Worm (Caenorhabditis elegans) whole organism, late embryonic: Measurements from ENCODE around the gene morc-1.
A peak's percentile ranks its signal among the peaks of the same experiment; 100 is the strongest.

Experiments
- C38D4.7 ChIP-seq: fragments of 200-800 bp; sonication (Bioruptor generic); optimal IDR thresholded peaks from 2 replicates; lab custom pipeline; 2018; ENCODE audit warnings: mild to moderate bottlenecking, missing genetic modification characterization, moderate library complexity, missing compliant biosample characterization
- F13H6.1 ChIP-seq: sonication (generic microtip); optimal IDR thresholded peaks from 2 replicates; lab custom pipeline; 2016; ENCODE audit warnings: missing genetic modification characterization, missing compliant biosample characterization
- K02D7.2 ChIP-seq: sonication (generic microtip); optimal IDR thresholded peaks from 2 replicates; lab custom pipeline; 2017; ENCODE audit warnings: mild to moderate bottlenecking, missing genetic modification characterization, missing compliant biosample characterization
- T23F11.4 ChIP-seq: fragments of 200-800 bp; sonication (Bioruptor generic); optimal IDR thresholded peaks from 2 replicates; lab custom pipeline; 2018; ENCODE audit warnings: mild to moderate bottlenecking, missing genetic modification characterization, missing compliant biosample characterization
- Y22D7AL.16 ChIP-seq: sonication (generic microtip); optimal IDR thresholded peaks from 2 replicates; lab custom pipeline; 2016; ENCODE audit warnings: missing genetic modification characterization, missing compliant biosample characterization
- ahr-1 ChIP-seq: sonication (generic microtip); optimal IDR thresholded peaks from 2 replicates; lab custom pipeline; 2016; ENCODE audit warnings: missing genetic modification characterization, missing compliant biosample characterization
- ceh-14 ChIP-seq: sonication (generic microtip); optimal IDR thresholded peaks from 2 replicates; lab custom pipeline; 2016; ENCODE audit warnings: missing genotype, missing genetic modification characterization, missing compliant biosample characterization
- ceh-18 ChIP-seq: sonication (generic microtip); optimal IDR thresholded peaks from 2 replicates; lab custom pipeline; 2016; ENCODE audit warnings: missing genetic modification characterization, missing compliant biosample characterization
- ceh-19 ChIP-seq: fragments of 200-800 bp; sonication (Bioruptor generic); optimal IDR thresholded peaks from 2 replicates; lab custom pipeline; 2018; ENCODE audit warnings: mild to moderate bottlenecking, missing genetic modification characterization, missing compliant biosample characterization
- ceh-2 ChIP-seq: sonication (generic microtip); optimal IDR thresholded peaks from 2 replicates; lab custom pipeline; 2016; ENCODE audit warnings: missing genotype, missing genetic modification characterization, missing compliant biosample characterization
- ceh-31 ChIP-seq: sonication (generic microtip); optimal IDR thresholded peaks from 2 replicates; lab custom pipeline; 2016; ENCODE audit warnings: missing genetic modification characterization, missing compliant biosample characterization
- ceh-34 ChIP-seq: sonication (generic microtip); optimal IDR thresholded peaks from 2 replicates; lab custom pipeline; 2016; ENCODE audit warnings: mild to moderate bottlenecking, missing genetic modification characterization, missing compliant biosample characterization
- ceh-6 ChIP-seq: fragments of 200-800 bp; sonication (Bioruptor generic); optimal IDR thresholded peaks from 2 replicates; lab custom pipeline; 2018; ENCODE audit warnings: mild to moderate bottlenecking, missing genetic modification characterization, missing compliant biosample characterization
- che-1 ChIP-seq: sonication (generic microtip); optimal IDR thresholded peaks from 2 replicates; lab custom pipeline; 2016; ENCODE audit warnings: mild to moderate bottlenecking, missing genetic modification characterization, missing compliant biosample characterization
- dmd-4 ChIP-seq: sonication (generic microtip); optimal IDR thresholded peaks from 2 replicates; lab custom pipeline; 2016; ENCODE audit warnings: borderline replicate concordance, missing genetic modification characterization, missing compliant biosample characterization
- dve-1 ChIP-seq: sonication (generic microtip); optimal IDR thresholded peaks from 2 replicates; lab custom pipeline; 2017; ENCODE audit warnings: antibody characterized with exemption, mild to moderate bottlenecking, missing genetic modification characterization, missing compliant biosample characterization
- elt-2 ChIP-seq: sonication (generic microtip); optimal IDR thresholded peaks from 2 replicates; lab custom pipeline; 2016; ENCODE audit warnings: missing genetic modification reagents, missing genetic modification characterization, missing compliant biosample characterization
- ets-4 ChIP-seq: sonication (generic microtip); optimal IDR thresholded peaks from 2 replicates; lab custom pipeline; 2016; ENCODE audit warnings: missing genetic modification characterization, missing compliant biosample characterization
- eyg-1 ChIP-seq: sonication (generic microtip); optimal IDR thresholded peaks from 2 replicates; lab custom pipeline; 2016; ENCODE audit warnings: missing genotype, missing genetic modification characterization, missing compliant biosample characterization
- fkh-6 ChIP-seq: sonication (generic microtip); optimal IDR thresholded peaks from 2 replicates; lab custom pipeline; 2016; ENCODE audit warnings: missing genetic modification characterization, missing compliant biosample characterization
- gmeb-2 ChIP-seq: sonication (generic microtip); optimal IDR thresholded peaks from 2 replicates; lab custom pipeline; 2016; ENCODE audit warnings: missing genetic modification characterization, inconsistent platforms, missing compliant biosample characterization
- hlh-13 ChIP-seq: fragments of 200-800 bp; sonication (Bioruptor generic); optimal IDR thresholded peaks from 2 replicates; lab custom pipeline; 2018; ENCODE audit warnings: mild to moderate bottlenecking, missing genetic modification characterization, missing compliant biosample characterization
- hlh-15 ChIP-seq: sonication (generic microtip); optimal IDR thresholded peaks from 2 replicates; lab custom pipeline; 2016; ENCODE audit warnings: missing genetic modification characterization, missing compliant biosample characterization
- hlh-30 ChIP-seq: sonication (generic microtip); optimal IDR thresholded peaks from 2 replicates; lab custom pipeline; 2017; ENCODE audit warnings: antibody characterized with exemption, missing genetic modification characterization, missing compliant biosample characterization; ENCODE audit not compliant: insufficient read depth
- lim-6 ChIP-seq: sonication (generic microtip); optimal IDR thresholded peaks from 2 replicates; lab custom pipeline; 2016; ENCODE audit warnings: missing genetic modification characterization, missing compliant biosample characterization
- lin-11 ChIP-seq: fragments of 200-800 bp; sonication (Bioruptor generic); optimal IDR thresholded peaks from 2 replicates; lab custom pipeline; 2018; ENCODE audit warnings: mild to moderate bottlenecking, missing genetic modification characterization, missing compliant biosample characterization
- nfya-1 ChIP-seq: sonication (generic microtip); optimal IDR thresholded peaks from 2 replicates; lab custom pipeline; 2017; ENCODE audit warnings: missing genetic modification characterization, mild to moderate bottlenecking, missing compliant biosample characterization, antibody characterized with exemption, moderate library complexity
- nhr-232 ChIP-seq: sonication (generic microtip); optimal IDR thresholded peaks from 2 replicates; lab custom pipeline; 2016; ENCODE audit warnings: missing genetic modification characterization, missing compliant biosample characterization
- pat-9 ChIP-seq: fragments of 200-800 bp; sonication (Bioruptor generic); optimal IDR thresholded peaks from 2 replicates; lab custom pipeline; 2018; ENCODE audit warnings: mild to moderate bottlenecking, missing genetic modification characterization, moderate library complexity, missing compliant biosample characterization
- pha-2 ChIP-seq: sonication (generic microtip); optimal IDR thresholded peaks from 2 replicates; lab custom pipeline; 2017; ENCODE audit warnings: mild to moderate bottlenecking, missing genetic modification characterization, missing compliant biosample characterization
- ref-2 ChIP-seq: sonication (generic microtip); optimal IDR thresholded peaks from 2 replicates; lab custom pipeline; 2016; ENCODE audit warnings: missing genetic modification characterization, missing compliant biosample characterization
- rnt-1 ChIP-seq: sonication (generic microtip); optimal IDR thresholded peaks from 2 replicates; lab custom pipeline; 2016; ENCODE audit warnings: missing genetic modification characterization, missing compliant biosample characterization
- sdc-2 ChIP-seq: sonication (generic microtip); optimal IDR thresholded peaks from 2 replicates; lab custom pipeline; 2016; ENCODE audit warnings: missing genotype, missing genetic modification characterization, missing compliant biosample characterization
- sox-2 ChIP-seq: fragments of 200-800 bp; sonication (Bioruptor generic); IDR thresholded peaks from 2 replicates; pipeline ENCODE4 v1.3.6; 2022; ENCODE audit warnings: missing genetic modification reagents, missing genetic modification characterization, missing compliant biosample characterization
- sox-4 ChIP-seq: sonication (generic microtip); optimal IDR thresholded peaks from 2 replicates; lab custom pipeline; 2017; ENCODE audit warnings: mild to moderate bottlenecking, missing genetic modification characterization, inconsistent platforms, missing compliant biosample characterization
- syd-9 ChIP-seq: sonication (generic microtip); optimal IDR thresholded peaks from 2 replicates; lab custom pipeline; 2016; ENCODE audit warnings: mild to moderate bottlenecking, missing genetic modification characterization, moderate library complexity, missing compliant biosample characterization
- ttx-3 ChIP-seq: sonication (generic microtip); optimal IDR thresholded peaks from 2 replicates; lab custom pipeline; 2016; ENCODE audit warnings: missing genetic modification reagents, missing genetic modification characterization, missing compliant biosample characterization
- unc-3 ChIP-seq, 2 experiments: fragments of 200-800 bp in 1 of 2; sonication (Bioruptor generic) in 1 of 2; sonication (generic microtip) in 1 of 2; conservative IDR thresholded peaks in 1 of 2; optimal IDR thresholded peaks in 1 of 2; 2 replicates each; pipeline versions ENCODE4 v1.3.6 to Lab custom; 2016 to 2022; ENCODE audit warnings: missing compliant biosample characterization in 2 of 2, missing genetic modification characterization in 2 of 2, missing genetic modification reagents in 1 of 2
- unc-55 ChIP-seq: sonication (generic microtip); optimal IDR thresholded peaks from 2 replicates; lab custom pipeline; 2017; ENCODE audit warnings: missing biosample characterization, missing genetic modification reagents, missing genetic modification characterization
- unc-86 ChIP-seq: sonication (generic microtip); optimal IDR thresholded peaks from 2 replicates; lab custom pipeline; 2016; ENCODE audit warnings: missing genetic modification characterization, missing compliant biosample characterization
- zip-5 ChIP-seq: sonication (generic microtip); optimal IDR thresholded peaks from 2 replicates; lab custom pipeline; 2016; ENCODE audit warnings: missing genetic modification characterization, missing compliant biosample characterization
- ztf-16 ChIP-seq: sonication (generic microtip); optimal IDR thresholded peaks from 2 replicates; lab custom pipeline; 2017; ENCODE audit warnings: missing genetic modification characterization, missing compliant biosample characterization

The morc-1 gene

DNA sequence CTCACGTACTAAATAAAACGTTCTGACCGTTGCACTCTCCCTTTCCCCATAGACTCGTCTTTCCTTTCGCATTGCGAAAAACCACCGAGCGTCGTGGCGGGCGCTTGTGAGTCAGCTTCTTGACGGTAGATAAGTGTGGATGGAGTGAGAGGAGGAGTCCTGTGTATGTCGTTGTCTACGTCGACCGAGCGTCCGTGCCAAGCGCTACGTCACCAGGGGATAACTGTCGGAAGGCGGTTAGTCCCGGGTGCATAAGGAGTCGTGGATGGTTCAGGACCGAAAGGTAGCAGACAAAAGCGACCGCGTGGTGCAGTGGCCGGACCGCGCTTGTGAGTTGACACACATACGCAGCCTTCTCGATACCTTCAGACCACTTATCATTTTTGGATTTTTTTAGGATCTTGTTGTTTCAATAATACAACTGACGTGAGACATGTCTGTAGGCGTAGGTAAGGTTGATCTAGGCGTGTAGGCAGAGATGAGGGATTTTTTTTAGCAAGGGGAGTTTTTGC, 4.5 kb upstream of the morc-1 start:
- TF ChIP-seq lim-6 (tag; lab: Kevin White, UChicago) = peak; percentile 33
- peak; percentile 46 for TF ChIP-seq eyg-1
- TF ChIP-seq fkh-6 = peak; percentile 62
- peak; percentile 52 for TF ChIP-seq K02D7.2
- TF ChIP-seq sox-2 (GFP tag; lab: Robert Waterston, UW) = peak; percentile 17; the same call in 1 of the 2 replicates
- peak; percentile 4 for TF ChIP-seq zip-5 (tag; lab: Kevin White, UChicago)
- TF ChIP-seq T23F11.4 = peak; percentile 30
- TF ChIP-seq hlh-15 (tag; lab: Kevin White, UChicago) = peak; percentile 60
- TF ChIP-seq dve-1 (tag; lab: Kevin White, UChicago) = peak; percentile 25
- TF ChIP-seq syd-9 (tag; lab: Kevin White, UChicago) = peak; percentile 72
- peak; percentile 70 for TF ChIP-seq pha-2 (tag; lab: Kevin White, UChicago)
- TF ChIP-seq pat-9 (tag; lab: Kevin White, UChicago) = peak; percentile 43
- peak; percentile 62 for TF ChIP-seq ceh-2
- peak; percentile 45 for TF ChIP-seq unc-86 (tag; lab: Kevin White, UChicago)
- TF ChIP-seq ceh-31 (tag; lab: Kevin White, UChicago) = peak; percentile 54
- peak; percentile 68 for TF ChIP-seq ets-4 (tag; lab: Kevin White, UChicago)
- TF ChIP-seq ceh-19 = peak; percentile 82
- peak; percentile 65 for TF ChIP-seq Y22D7AL.16 (tag; lab: Kevin White, UChicago)
- peak; percentile 42 for TF ChIP-seq hlh-30 (tag; lab: Kevin White, UChicago)
- peak; percentile 64 for TF ChIP-seq C38D4.7 (GFP tag; lab: Kevin White, UChicago)
- peak; percentile 73 for TF ChIP-seq ceh-34 (tag; lab: Kevin White, UChicago)
- peak; percentile 63 for TF ChIP-seq lin-11 (tag; lab: Kevin White, UChicago)
- peak; percentile 69 for TF ChIP-seq che-1 (tag; lab: Kevin White, UChicago)
- TF ChIP-seq unc-3 (GFP tag; conservative IDR thresholded peaks at IDR 0.05; lab: Robert Waterston, UW) = peak; percentile 61; the same call in 1 of the 2 replicates
- peak; percentile 48 for TF ChIP-seq unc-3 (tag; optimal IDR thresholded peaks at IDR 0.05; lab: Kevin White, UChicago)
- peak; percentile 23 for TF ChIP-seq F13H6.1
- peak; percentile 72 for TF ChIP-seq dmd-4 (tag; lab: Kevin White, UChicago)
- TF ChIP-seq sox-4 = peak; percentile 63
- TF ChIP-seq rnt-1 (tag; lab: Kevin White, UChicago) = peak; percentile 25
- TF ChIP-seq ref-2 (tag; lab: Kevin White, UChicago) = peak; percentile 83
- peak; percentile 66 for TF ChIP-seq ceh-6
- TF ChIP-seq ceh-14 (tag; lab: Kevin White, UChicago) = peak; percentile 41
- peak; percentile 74 for TF ChIP-seq elt-2 (tag; lab: Kevin White, UChicago)
- peak; percentile 10 for TF ChIP-seq ztf-16
- TF ChIP-seq hlh-13 (GFP tag; lab: Kevin White, UChicago) = peak; percentile 25
- TF ChIP-seq ttx-3 = peak; percentile 3
- peak; percentile 65 for TF ChIP-seq nhr-232 (tag; lab: Kevin White, UChicago)
- peak; percentile 1 for TF ChIP-seq nfya-1
- peak; percentile 49 for TF ChIP-seq sdc-2 (tag; lab: Kevin White, UChicago)
- TF ChIP-seq ceh-18 (tag; lab: Kevin White, UChicago) = peak; percentile 73
- peak; percentile 20 for TF ChIP-seq ahr-1 (tag; lab: Kevin White, UChicago)
- peak; percentile 43 for TF ChIP-seq gmeb-2 (tag; lab: Kevin White, UChicago)
- TF ChIP-seq, all 69 proteins: peak for 41; not testable (repeated sequence) for 28

DNA sequence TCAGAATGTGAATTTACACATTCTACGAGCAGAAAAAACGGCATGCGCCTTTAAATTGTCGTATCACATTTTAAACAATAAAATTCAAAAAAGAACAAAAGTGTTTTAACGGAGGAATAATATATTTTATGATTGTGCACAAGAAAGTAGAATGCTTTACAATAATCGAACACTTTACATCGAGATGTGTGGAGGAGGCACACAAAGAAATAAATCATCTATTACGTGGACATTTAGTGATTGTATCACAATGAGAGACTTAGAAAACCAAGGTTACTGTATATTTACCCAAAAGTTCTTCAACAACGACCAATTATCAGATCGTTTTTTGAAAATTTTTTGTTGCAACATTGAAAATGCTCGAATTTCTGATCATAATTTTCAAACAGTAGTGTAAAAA, 3.6 kb upstream of the morc-1 start:
- TF ChIP-seq unc-55 (GFP tag; lab: Kevin White, UChicago) (peak; percentile 12), T23F11.4 (no peak)
